Fruit fly (Drosophila melanogaster): ENCODE data around the gene CG34175.

DNA sequence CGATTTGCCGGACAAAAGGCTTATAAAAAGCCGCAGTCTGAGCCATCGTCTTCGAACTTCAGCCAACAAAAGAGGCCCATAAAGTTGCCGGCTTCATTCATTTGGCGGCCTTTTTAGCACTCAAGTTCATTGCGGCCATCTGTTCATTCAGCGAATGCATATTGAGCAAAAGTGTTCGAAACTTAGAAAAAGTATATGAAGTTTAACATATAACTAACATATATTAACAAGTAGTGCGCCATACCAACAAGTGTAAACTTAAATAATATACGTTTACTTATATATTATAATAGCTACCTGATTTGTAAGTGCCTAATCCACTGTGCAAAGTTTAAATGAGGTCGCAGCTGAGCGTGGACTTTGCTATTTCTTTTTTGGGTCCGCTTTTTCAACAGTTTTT lies 38.5 kb downstream of the CG34175 start:
- TF ChIP-seq usp (GFP tag; optimal IDR thresholded peaks at IDR 0.05) (no peak), CG8478 (optimal IDR thresholded peaks at IDR 0.05) (no peak), EcR (GFP tag; optimal IDR thresholded peaks at IDR 0.05) (no peak), psq (optimal IDR thresholded peaks at IDR 0.05) (no peak), pan (optimal IDR thresholded peaks at IDR 0.05) (no peak)

Measured in whole organism.